Fruit fly (Drosophila melanogaster): ENCODE results near the gene elav.

DNA sequence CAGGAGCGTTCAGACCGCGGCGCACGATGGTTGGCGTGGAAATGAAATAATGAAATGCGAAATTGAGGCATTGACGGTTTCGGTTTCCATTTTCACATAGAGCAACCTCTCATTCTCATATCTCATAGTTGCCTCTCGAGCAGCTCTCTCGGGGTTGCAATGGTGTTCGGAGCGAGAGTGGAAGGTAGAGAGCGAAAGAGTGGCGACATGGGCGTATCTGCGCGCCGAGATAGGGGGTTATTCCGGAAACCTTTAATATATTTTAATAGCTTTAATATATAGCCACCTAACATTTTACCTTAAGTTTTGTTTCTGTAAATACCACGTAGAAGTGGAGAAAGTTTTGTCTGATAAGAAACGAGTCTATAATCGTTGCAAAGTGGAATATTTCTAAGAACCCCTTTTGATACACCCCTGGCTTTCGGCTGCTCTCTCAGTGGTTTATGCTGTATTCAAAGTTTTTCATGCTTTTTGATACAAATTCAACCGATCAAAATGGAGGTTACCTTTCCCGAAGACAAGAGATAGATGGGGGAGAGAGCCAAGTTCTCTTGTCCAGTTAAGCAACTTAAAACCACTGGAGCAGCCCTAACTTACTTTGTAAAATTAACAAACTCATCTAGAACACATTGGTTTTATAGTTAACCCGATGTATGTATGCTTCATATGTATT lies at the start of gene elav:
- TF ChIP-seq CG1620 (GFP tag; optimal IDR thresholded peaks at IDR 0.05) (peak; percentile 98), kay (GFP tag; ENCODE audit: borderline replicate concordance) (peak; percentile 56), toe (GFP tag; optimal IDR thresholded peaks at IDR 0.05) (peak; percentile 94), CG7101 (tag; optimal IDR thresholded peaks at IDR 0.05) (peak; percentile 98), CG12768 (GFP tag; optimal IDR thresholded peaks at IDR 0.05) (peak; percentile 97), cnc (optimal IDR thresholded peaks at IDR 0.05) (no peak), Crg-1 (GFP tag; optimal IDR thresholded peaks at IDR 0.05) (peak; percentile 97), Mnt (GFP tag; optimal IDR thresholded peaks at IDR 0.05) (peak; percentile 95), Clk (GFP tag; optimal IDR thresholded peaks at IDR 0.05) (peak; percentile 83), CG14711 (tag; optimal IDR thresholded peaks at IDR 0.05) (peak; percentile 94), bab1 (GFP tag; optimal IDR thresholded peaks at IDR 0.05) (peak; percentile 99), CG7045 (GFP tag; optimal IDR thresholded peaks at IDR 0.05) (peak; percentile 96), CG11617 (GFP tag; optimal IDR thresholded peaks at IDR 0.05) (peak; percentile 98)

All from whole organism, adult.